Worm (Caenorhabditis elegans): ENCODE data around the gene metl-18.

Gene metl-18

DNA sequence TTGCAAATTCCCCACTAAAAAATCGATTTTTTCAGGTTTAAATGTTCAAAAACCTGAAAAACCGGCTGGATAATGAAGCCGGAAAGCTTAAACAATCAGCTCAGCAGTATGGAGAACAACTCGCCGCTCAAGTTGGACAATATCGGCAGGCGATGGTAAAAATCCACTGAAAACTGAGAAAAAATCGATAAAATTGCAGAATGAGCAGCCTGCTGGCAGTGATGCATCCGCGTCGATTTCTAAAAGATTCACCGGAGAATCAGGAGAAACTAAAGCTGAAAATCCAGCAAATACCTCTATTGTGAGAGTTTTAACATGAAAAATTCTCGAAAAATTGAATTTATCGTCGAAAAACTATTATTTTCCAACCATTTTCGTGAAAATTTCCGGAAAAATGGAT lies 20.0 kb upstream of the metl-18 start, which contains the start of gene golg-4:
Gene golg-4 (plus strand): TSS at position 34 of the 400 bp plus-strand sequence.
- TF ChIP-seq him-1 (tag; optimal IDR thresholded peaks at IDR 0.05) (no peak), dao-5 (tag; optimal IDR thresholded peaks at IDR 0.05) (no peak), W03F9.2 (tag; optimal IDR thresholded peaks at IDR 0.05) (no peak)

DNA sequence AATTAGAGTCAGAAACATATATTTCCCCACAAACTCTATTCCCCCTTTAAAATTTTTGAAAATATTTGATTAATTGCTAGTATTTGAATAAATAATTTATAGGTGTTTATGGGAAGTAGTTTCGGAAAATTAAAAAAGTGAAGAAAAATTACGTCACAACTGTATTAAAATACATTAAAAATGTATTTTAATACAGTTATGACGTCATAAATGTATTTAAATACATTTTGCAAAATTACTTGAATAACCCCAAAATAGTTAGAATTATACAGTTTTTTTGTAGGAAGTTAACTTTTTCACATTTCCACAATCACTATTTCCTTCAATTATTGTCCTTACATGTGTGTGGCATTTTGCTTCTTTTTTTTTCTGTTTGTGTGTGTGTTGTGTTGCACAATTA lies 12.1 kb upstream of the metl-18 start:
- TF ChIP-seq him-1 (tag; optimal IDR thresholded peaks at IDR 0.05) (no peak), dao-5 (tag; optimal IDR thresholded peaks at IDR 0.05) (no peak), W03F9.2 (tag; optimal IDR thresholded peaks at IDR 0.05) (no peak)

DNA sequence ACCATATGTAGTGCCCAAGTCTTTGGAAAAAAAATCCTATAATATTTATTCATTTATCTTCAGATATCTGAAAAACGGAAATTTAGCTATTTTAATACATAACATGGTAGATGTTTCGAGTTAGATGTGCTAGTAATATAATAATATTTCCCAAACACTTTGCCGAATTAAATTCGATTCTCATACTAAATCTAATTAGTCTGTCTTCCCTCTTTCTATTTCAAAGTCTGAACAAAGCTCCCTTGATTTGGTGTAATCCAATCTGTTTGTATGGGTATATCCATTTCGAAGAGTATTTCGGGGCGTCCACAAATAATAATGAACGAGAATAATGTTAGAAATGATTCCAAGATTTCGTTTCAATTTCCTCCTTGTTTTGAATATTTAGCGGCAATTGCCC lies 11.1 kb upstream of the metl-18 start:
- TF ChIP-seq him-1 (tag; optimal IDR thresholded peaks at IDR 0.05) (no peak), dao-5 (tag; optimal IDR thresholded peaks at IDR 0.05) (no peak), W03F9.2 (tag; optimal IDR thresholded peaks at IDR 0.05) (no peak)

- no peak for TF ChIP-seq him-1 (tag; optimal IDR thresholded peaks at IDR 0.05)
These were observed 8.1 kb upstream of the metl-18 start for ce11 chrIII:3417453-3417852.

ce11 chrIII:3418906-3419305 lies 6.6 kb upstream of the metl-18 start:
- TF ChIP-seq W03F9.2 (tag; optimal IDR thresholded peaks at IDR 0.05) (no peak), him-1 (tag; optimal IDR thresholded peaks at IDR 0.05) (no peak), dao-5 (tag; optimal IDR thresholded peaks at IDR 0.05) (no peak)

DNA sequence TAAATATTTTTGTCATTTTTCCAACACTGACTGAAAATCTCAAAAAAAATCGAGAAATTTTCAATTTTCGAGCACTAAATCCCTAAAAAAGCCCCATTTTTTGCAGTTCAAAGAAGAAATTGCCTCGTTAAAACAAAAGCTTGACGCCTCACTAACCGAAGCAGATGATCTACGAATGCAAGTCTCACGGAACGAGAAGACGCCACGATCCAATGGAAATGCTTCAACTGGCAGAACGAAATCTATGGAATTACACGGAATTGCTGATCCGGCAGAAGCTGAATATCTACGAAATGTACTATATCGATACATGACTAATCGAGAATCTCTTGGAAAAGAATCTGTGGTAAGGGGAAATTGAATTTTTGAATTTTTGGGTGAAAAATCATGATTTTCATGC lies 1.6 kb upstream of the metl-18 start:
- TF ChIP-seq W03F9.2 (tag; optimal IDR thresholded peaks at IDR 0.05), result no peak
- no peak for TF ChIP-seq him-1 (tag; optimal IDR thresholded peaks at IDR 0.05)
- TF ChIP-seq dao-5 (tag; optimal IDR thresholded peaks at IDR 0.05), result no peak

DNA sequence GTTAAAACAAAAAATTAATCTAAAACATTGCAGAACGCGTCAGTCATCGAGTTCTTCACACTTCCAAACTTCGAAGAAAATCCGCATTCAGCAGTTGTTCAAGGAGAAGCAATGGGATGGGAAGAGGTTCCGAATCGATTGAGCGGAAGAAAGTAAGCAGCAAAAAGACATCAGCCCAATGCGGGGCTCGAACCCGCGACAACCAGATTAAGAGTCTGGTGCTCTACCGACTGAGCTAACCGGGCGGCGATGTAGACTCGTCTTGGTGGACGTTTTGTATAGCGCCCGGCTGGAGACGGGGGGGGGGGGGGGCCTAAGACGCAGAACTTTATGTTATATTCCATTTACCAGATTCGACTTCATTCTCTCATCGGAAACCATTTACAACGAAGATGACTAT lies 1.2 kb downstream of the metl-18 start:
- TF ChIP-seq dao-5 (tag; optimal IDR thresholded peaks at IDR 0.05) (no peak), him-1 (tag; optimal IDR thresholded peaks at IDR 0.05) (no peak), W03F9.2 (tag; optimal IDR thresholded peaks at IDR 0.05) (no peak)

- TF ChIP-seq W03F9.2 (tag; optimal IDR thresholded peaks at IDR 0.05) (no peak), dao-5 (tag; optimal IDR thresholded peaks at IDR 0.05) (no peak), him-1 (tag; optimal IDR thresholded peaks at IDR 0.05) (no peak)
These were observed 3.0 kb downstream of the metl-18 start for ce11 chrIII:3428574-3428973.

DNA sequence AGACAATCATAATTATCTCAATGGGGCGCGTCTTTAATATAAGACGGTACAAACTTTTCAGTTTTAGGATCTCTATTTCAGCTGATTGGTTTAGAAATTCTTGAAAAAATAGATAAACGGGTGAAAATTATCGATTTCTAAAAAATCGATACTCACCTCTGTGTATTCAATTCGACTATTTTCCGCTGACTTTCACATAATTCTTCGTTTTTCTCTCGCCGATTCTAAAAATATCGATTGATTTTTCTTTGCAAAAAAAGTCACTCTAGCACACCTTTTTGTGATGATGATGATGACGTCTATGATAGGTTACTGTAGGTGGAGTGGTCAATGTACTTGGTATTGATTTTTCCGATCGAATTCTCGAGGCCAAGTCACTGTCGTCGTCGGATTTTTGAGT lies 4.2 kb downstream of the metl-18 start:
- TF ChIP-seq him-1 (tag; optimal IDR thresholded peaks at IDR 0.05) (no peak), dao-5 (tag; optimal IDR thresholded peaks at IDR 0.05) (no peak), W03F9.2 (tag; optimal IDR thresholded peaks at IDR 0.05) (no peak)

DNA sequence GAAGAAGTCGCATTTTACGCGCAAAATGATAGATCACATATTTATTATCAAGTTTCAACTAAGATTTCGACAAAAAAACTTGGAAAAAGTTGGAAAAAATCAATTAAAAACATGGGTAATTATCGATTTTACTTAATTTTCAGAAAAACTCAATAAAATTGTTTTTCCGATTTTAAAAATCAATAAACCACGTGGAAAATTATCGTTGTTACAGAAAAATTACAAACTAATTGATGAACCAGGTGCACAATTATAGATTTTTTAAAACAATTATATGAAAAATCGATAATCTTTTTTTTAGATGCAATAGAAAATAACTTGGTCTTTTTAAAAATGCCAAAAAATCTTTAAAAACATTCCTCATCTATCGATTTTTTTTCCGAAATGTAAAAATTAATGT lies 5.1 kb downstream of the metl-18 start:
- TF ChIP-seq him-1 (tag; optimal IDR thresholded peaks at IDR 0.05) (no peak), dao-5 (tag; optimal IDR thresholded peaks at IDR 0.05) (no peak), W03F9.2 (tag; optimal IDR thresholded peaks at IDR 0.05) (no peak)

ce11 chrIII:3431385-3431784 lies 5.8 kb downstream of the metl-18 start, which contains the start of gene K01A11.1:
K01A11.1 (minus strand) TSS chrIII:3431485.
- no peak for TF ChIP-seq dao-5 (tag; optimal IDR thresholded peaks at IDR 0.05)
- no peak for TF ChIP-seq him-1 (tag; optimal IDR thresholded peaks at IDR 0.05)
- no peak for TF ChIP-seq W03F9.2 (tag; optimal IDR thresholded peaks at IDR 0.05)

- TF ChIP-seq W03F9.2 (tag; optimal IDR thresholded peaks at IDR 0.05) (no peak), him-1 (tag; optimal IDR thresholded peaks at IDR 0.05) (no peak), dao-5 (tag; optimal IDR thresholded peaks at IDR 0.05) (no peak)
These were observed 9.6 kb downstream of the metl-18 start for ce11 chrIII:3435152-3435551.

DNA sequence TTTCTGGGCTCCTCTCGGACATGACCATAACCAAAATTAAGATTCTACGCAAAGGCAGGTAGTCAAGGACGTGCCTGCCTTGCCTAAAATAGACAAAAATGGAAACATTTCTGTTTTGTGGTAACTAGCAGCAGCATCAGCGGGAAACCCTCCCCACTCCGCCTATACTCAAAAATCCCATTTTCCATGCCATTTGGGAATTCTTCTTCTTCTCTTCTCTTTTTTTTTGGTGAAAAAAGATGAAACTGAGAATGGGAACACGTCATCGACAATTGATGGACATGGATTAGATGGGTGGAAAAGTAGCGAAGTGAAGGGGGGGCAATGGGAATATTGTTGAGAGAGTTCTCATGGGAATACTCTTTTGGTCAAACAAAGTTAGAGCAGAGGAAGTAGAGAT lies 11.6 kb downstream of the metl-18 start:
- TF ChIP-seq dao-5 (tag; optimal IDR thresholded peaks at IDR 0.05), result no peak

DNA sequence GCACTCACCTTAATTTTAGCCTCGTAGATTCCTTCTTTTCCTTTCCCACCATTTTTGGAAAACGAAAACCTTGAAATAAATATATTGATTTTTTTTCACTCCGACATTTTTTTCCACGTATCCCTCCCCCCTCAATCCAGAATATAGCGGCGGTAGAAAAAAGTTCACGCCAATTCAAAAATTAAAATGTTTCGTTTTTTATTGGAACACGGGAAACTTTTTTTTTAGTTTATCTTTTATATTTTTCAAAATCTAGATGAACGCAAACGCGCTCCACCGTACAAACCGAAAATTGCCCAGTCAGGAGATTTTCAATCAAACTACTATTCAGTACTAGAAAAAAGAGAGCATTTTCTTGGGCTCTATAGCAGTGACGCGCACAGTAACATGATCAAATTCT lies 18.6 kb downstream of the metl-18 start, which contains the start of gene spe-41:
Gene spe-41 (minus strand): TSS at position 72 of the 400 bp plus-strand sequence.
- no peak for TF ChIP-seq W03F9.2 (tag; optimal IDR thresholded peaks at IDR 0.05)

DNA sequence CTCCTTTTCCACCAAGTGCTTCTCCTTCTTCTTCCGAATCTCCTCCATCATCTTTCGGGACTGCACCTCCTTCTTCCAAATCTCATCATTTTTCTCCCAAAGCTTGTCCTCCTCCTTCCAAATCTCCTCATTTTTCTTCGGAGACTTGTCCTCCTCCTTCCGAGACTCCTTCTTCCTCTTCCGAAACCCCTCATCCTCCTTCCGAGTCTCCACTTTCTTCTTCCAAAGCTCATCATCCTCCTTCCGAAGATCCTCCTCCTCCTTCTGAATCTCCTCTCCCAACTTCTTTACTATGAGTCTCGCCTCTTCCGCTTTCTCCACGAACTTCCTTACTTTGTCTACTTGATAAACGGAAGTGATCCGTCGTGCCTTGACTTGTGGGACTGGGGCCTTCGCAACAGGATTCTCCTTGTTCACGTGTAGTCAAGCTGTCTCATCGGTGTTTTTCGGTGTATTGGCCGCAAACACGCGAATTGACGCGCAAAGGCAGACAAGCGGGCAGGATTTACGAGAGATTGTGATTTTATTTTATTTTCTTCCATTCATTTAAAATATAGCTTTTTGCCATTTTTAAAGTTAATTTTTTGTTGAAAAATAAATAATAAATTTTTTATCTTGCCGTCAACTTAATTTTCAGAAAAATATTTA lies 27.1 kb downstream of the metl-18 start, which contains the start of the genes K01A11.3 and C34C12.12:
Gene K01A11.3 (minus strand): TSS at position 51 of the 648 bp plus-strand sequence.
Gene C34C12.12 (plus strand): TSS at position 632 of the 648 bp plus-strand sequence.
- TF ChIP-seq him-1 (tag; optimal IDR thresholded peaks at IDR 0.05), result no peak
- TF ChIP-seq dao-5 (tag; optimal IDR thresholded peaks at IDR 0.05), result no peak
- TF ChIP-seq W03F9.2 (tag; optimal IDR thresholded peaks at IDR 0.05), result no peak
